Worm (Caenorhabditis elegans) whole organism, L4 larva: ENCODE data around the gene BE10.4.

Experiments
- fos-1 ChIP-seq: fragments of 150-350 bp; optimal IDR thresholded peaks from 2 replicates; lab custom pipeline; 2014; ENCODE audit warnings: missing biosample characterization, missing genetic modification characterization
- unc-130 ChIP-seq: sonication (generic microtip); optimal IDR thresholded peaks from 2 replicates; lab custom pipeline; 2016; ENCODE audit warnings: missing genetic modification reagents, missing genetic modification characterization, missing compliant biosample characterization
- ztf-11 ChIP-seq: fragments of 150-350 bp; optimal IDR thresholded peaks from 2 replicates; lab custom pipeline; 2014; ENCODE audit warnings: missing biosample characterization, missing genetic modification characterization

- TF ChIP-seq ztf-11 (tag; lab: Kevin White, UChicago) (no peak), fos-1 (tag; lab: Kevin White, UChicago) (no peak), unc-130 (GFP tag; lab: Kevin White, UChicago) (no peak)
Observed at ce11 chrIII:12764241-12764640, 49.1 kb upstream of the BE10.4 start, which contains the start of the genes irld-19 and irld-61.
